Fruit fly (Drosophila melanogaster) whole organism, embryonic: ENCODE data around the gene CG9903.

Experiments used
- B-H1 ChIP-seq: fragments of 200-800 bp; sonication (Bioruptor generic); IDR thresholded peaks from 3 replicates; pipeline ENCODE4 v1.3.6; 2022; ENCODE audit warnings: missing biosample characterization, missing genetic modification characterization
- Bgb ChIP-seq: fragments of 200-800 bp; sonication (Bioruptor generic); IDR thresholded peaks from 2 replicates; pipeline ENCODE4 v1.3.6; 2022; ENCODE audit warnings: missing biosample characterization, missing genetic modification characterization; ENCODE audit not compliant: partially characterized antibody
- CG10366 ChIP-seq: fragments of 200-800 bp; sonication (Bioruptor generic); IDR thresholded peaks from 2 replicates; pipeline ENCODE4 v1.3.6; 2022; ENCODE audit warnings: missing biosample characterization, missing genetic modification characterization
- CG11247 ChIP-seq: fragments of 200-800 bp; sonication (Bioruptor generic); IDR thresholded peaks from 2 replicates; pipeline ENCODE4 v1.3.6; 2022; ENCODE audit warnings: missing biosample characterization, missing genetic modification characterization
- CG12236 ChIP-seq: fragments of 200-800 bp; sonication (Bioruptor generic); optimal IDR thresholded peaks from 2 replicates; lab custom pipeline; 2016; ENCODE audit warnings: missing biosample characterization, missing genetic modification characterization
- CG13894 ChIP-seq: fragments of 200-800 bp; sonication (Bioruptor generic); optimal IDR thresholded peaks from 3 replicates; lab custom pipeline; 2018; ENCODE audit warnings: missing biosample characterization, mild to moderate bottlenecking, missing genetic modification characterization, moderate library complexity
- CG14014 ChIP-seq: fragments of 200-800 bp; sonication (Bioruptor generic); IDR thresholded peaks from 2 replicates; pipeline ENCODE4 v1.3.6; 2022; ENCODE audit warnings: missing biosample characterization, missing genetic modification characterization
- CG17568 ChIP-seq: fragments of 200-800 bp; sonication (Bioruptor generic); optimal IDR thresholded peaks from 2 replicates; lab custom pipeline; 2018; ENCODE audit warnings: missing biosample characterization, mild to moderate bottlenecking, missing genetic modification characterization, moderate library complexity
- CG18764 ChIP-seq: fragments of 200-800 bp; sonication (Bioruptor generic); optimal IDR thresholded peaks from 3 replicates; lab custom pipeline; 2016; ENCODE audit warnings: missing biosample characterization, missing genetic modification characterization
- CG2712 ChIP-seq: fragments of 200-800 bp; optimal IDR thresholded peaks from 3 replicates; lab custom pipeline; 2019; ENCODE audit warnings: missing biosample characterization, mild to moderate bottlenecking, missing genetic modification characterization, moderate library complexity
- CG31224 ChIP-seq: fragments of 200-800 bp; sonication (Bioruptor generic); IDR thresholded peaks from 2 replicates; pipeline ENCODE4 v1.3.6; 2022; ENCODE audit warnings: missing biosample characterization, missing genetic modification characterization
- CG3407 ChIP-seq: fragments of 200-800 bp; sonication (Bioruptor generic); optimal IDR thresholded peaks from 2 replicates; lab custom pipeline; 2018; ENCODE audit warnings: missing biosample characterization, mild to moderate bottlenecking, missing genetic modification characterization
- CG4424 ChIP-seq: fragments of 200-800 bp; sonication (Bioruptor generic); optimal IDR thresholded peaks from 3 replicates; lab custom pipeline; 2016; ENCODE audit warnings: missing biosample characterization, missing genetic modification characterization
- CG7357 ChIP-seq: fragments of 200-800 bp; sonication (Bioruptor generic); IDR thresholded peaks from 3 replicates; pipeline ENCODE4 v1.3.6; 2022; ENCODE audit warnings: missing biosample characterization, missing genetic modification characterization
- CG8388 ChIP-seq: fragments of 200-800 bp; sonication (Bioruptor generic); optimal IDR thresholded peaks from 2 replicates; lab custom pipeline; 2019; ENCODE audit warnings: missing biosample characterization, mild to moderate bottlenecking, missing genetic modification characterization, moderate library complexity
- CG9727 ChIP-seq: fragments of 200-800 bp; sonication (Bioruptor generic); optimal IDR thresholded peaks from 3 replicates; lab custom pipeline; 2017; ENCODE audit warnings: missing biosample characterization, mild to moderate bottlenecking, missing genetic modification characterization
- Camta ChIP-seq: fragments of 200-800 bp; sonication (Bioruptor generic); optimal IDR thresholded peaks from 2 replicates; lab custom pipeline; 2016; ENCODE audit warnings: missing biosample characterization, missing genetic modification characterization
- E2f2 ChIP-seq: fragments of 200-800 bp; sonication (Bioruptor generic); IDR thresholded peaks from 2 replicates; pipeline ENCODE4 v1.3.6; 2022; ENCODE audit warnings: missing biosample characterization, missing genetic modification characterization
- HHEX ChIP-seq: fragments of 200-800 bp; sonication (Bioruptor generic); optimal IDR thresholded peaks from 3 replicates; lab custom pipeline; 2017; ENCODE audit warnings: missing biosample characterization, mild to moderate bottlenecking, missing genetic modification characterization, missing genetic modification reagents
- HmgZ ChIP-seq: fragments of 200-800 bp; sonication (Bioruptor generic); optimal IDR thresholded peaks from 2 replicates; lab custom pipeline; 2018; ENCODE audit warnings: missing biosample characterization, mild to moderate bottlenecking, missing genetic modification characterization
- Max ChIP-seq: fragments of 200-800 bp; sonication (Bioruptor generic); optimal IDR thresholded peaks from 2 replicates; lab custom pipeline; 2016; ENCODE audit warnings: missing biosample characterization, mild to moderate bottlenecking, missing genetic modification characterization
- Sry-β ChIP-seq: fragments of 200-800 bp; sonication (Bioruptor generic); optimal IDR thresholded peaks from 2 replicates; lab custom pipeline; 2018; ENCODE audit warnings: missing biosample characterization, mild to moderate bottlenecking, missing genetic modification characterization, moderate library complexity
- Vsx1 ChIP-seq: fragments of 200-800 bp; sonication (Bioruptor generic); optimal IDR thresholded peaks from 2 replicates; lab custom pipeline; 2017; ENCODE audit warnings: missing biosample characterization, mild to moderate bottlenecking, missing genetic modification characterization, missing genetic modification reagents
- al ChIP-seq: fragments of 200-800 bp; sonication (Bioruptor generic); IDR thresholded peaks from 2 replicates; pipeline ENCODE4 v1.3.6; 2022; ENCODE audit warnings: missing biosample characterization, missing genetic modification characterization
- bsh ChIP-seq, 2 experiments: fragments of 200-800 bp; sonication (Bioruptor generic); optimal IDR thresholded peaks; 2 replicates each; lab custom pipeline; 2017 to 2018; ENCODE audit warnings: mild to moderate bottlenecking in 2 of 2, missing biosample characterization in 2 of 2, missing genetic modification characterization in 2 of 2, moderate library complexity in 1 of 2
- btn ChIP-seq: fragments of 200-800 bp; sonication (Bioruptor generic); optimal IDR thresholded peaks from 2 replicates; lab custom pipeline; 2016; ENCODE audit warnings: missing biosample characterization, missing genetic modification characterization
- cato ChIP-seq: fragments of 200-800 bp; sonication (Bioruptor generic); optimal IDR thresholded peaks from 2 replicates; lab custom pipeline; 2016; ENCODE audit warnings: missing biosample characterization, missing genetic modification characterization, borderline replicate concordance
- chinmo ChIP-seq: fragments of 200-800 bp; sonication (Bioruptor generic); IDR thresholded peaks from 4 replicates; pipeline ENCODE4 v1.3.6; 2022; ENCODE audit warnings: missing biosample characterization, missing genetic modification characterization; ENCODE audit not compliant: partially characterized antibody
- ci ChIP-seq: fragments of 200-800 bp; sonication (Bioruptor generic); IDR thresholded peaks from 3 replicates; pipeline ENCODE4 v1.3.6; 2022; ENCODE audit warnings: missing biosample characterization, missing genetic modification characterization
- crol ChIP-seq: fragments of 200-800 bp; sonication (Bioruptor generic); IDR thresholded peaks from 2 replicates; pipeline ENCODE4 v1.3.6; 2022; ENCODE audit warnings: missing biosample characterization, missing genetic modification characterization
- disco-r ChIP-seq: fragments of 200-800 bp; sonication (Bioruptor generic); optimal IDR thresholded peaks from 2 replicates; lab custom pipeline; 2016; ENCODE audit warnings: missing biosample characterization, missing genetic modification characterization
- dm ChIP-seq: fragments of 200-800 bp; sonication (Bioruptor generic); optimal IDR thresholded peaks from 3 replicates; lab custom pipeline; 2016; ENCODE audit warnings: missing biosample characterization, missing genetic modification characterization
- esg ChIP-seq: fragments of 200-800 bp; sonication (Bioruptor generic); conservative IDR thresholded peaks from 2 replicates; pipeline ENCODE4 v1.3.6; 2022; ENCODE audit warnings: missing biosample characterization, missing genetic modification characterization
- fru ChIP-seq: fragments of >200 bp; optimal IDR thresholded peaks from 2 replicates; lab custom pipeline; 2017
- gce ChIP-seq: fragments of 200-800 bp; sonication (Bioruptor generic); IDR thresholded peaks from 3 replicates; pipeline ENCODE4 v1.3.6; 2022; ENCODE audit warnings: missing biosample characterization, missing genetic modification characterization
- grn ChIP-seq: fragments of 200-800 bp; sonication (Bioruptor generic); optimal IDR thresholded peaks from 3 replicates; lab custom pipeline; 2017; ENCODE audit warnings: missing biosample characterization, missing genetic modification characterization
- gro ChIP-seq: fragments of 200-800 bp; sonication (Bioruptor generic); optimal IDR thresholded peaks from 2 replicates; lab custom pipeline; 2016; ENCODE audit warnings: missing biosample characterization, missing genetic modification characterization
- kni ChIP-seq: fragments of 200-800 bp; sonication (Bioruptor generic); optimal IDR thresholded peaks from 3 replicates; lab custom pipeline; 2017; ENCODE audit warnings: mild to moderate bottlenecking, missing biosample characterization, missing genetic modification reagents, missing genetic modification characterization
- lmd ChIP-seq: fragments of 200-800 bp; sonication (Bioruptor generic); IDR thresholded peaks from 2 replicates; pipeline ENCODE4 v1.3.6; 2022; ENCODE audit warnings: missing biosample characterization, missing genetic modification characterization
- lola ChIP-seq, 3 experiments: fragments of >200 bp in 2 of 3; fragments of 200-800 bp in 1 of 3; sonication (Bioruptor generic) in 1 of 3; optimal IDR thresholded peaks; 2 replicates each; lab custom pipeline; 2017 to 2019; ENCODE audit warnings: missing biosample characterization in 3 of 3, missing genetic modification characterization in 3 of 3, mild to moderate bottlenecking in 1 of 3, moderate library complexity in 1 of 3
- lov ChIP-seq, 2 experiments: fragments of 200-800 bp in 1 of 2; fragments of >200 bp in 1 of 2; sonication (Bioruptor generic) in 1 of 2; IDR thresholded peaks in 1 of 2; optimal IDR thresholded peaks in 1 of 2; 2 replicates in 1 of 2; 3 replicates in 1 of 2; pipeline versions ENCODE4 v1.3.6 to Lab custom; 2017 to 2022; ENCODE audit warnings: missing biosample characterization in 1 of 2, missing genetic modification characterization in 1 of 2
- mam ChIP-seq: fragments of 200-800 bp; sonication (Bioruptor generic); optimal IDR thresholded peaks from 3 replicates; lab custom pipeline; 2016; ENCODE audit warnings: missing biosample characterization, missing genetic modification characterization
- otp ChIP-seq: fragments of 200-800 bp; sonication (Bioruptor generic); IDR thresholded peaks from 3 replicates; pipeline ENCODE4, ENCODE4 v1.3.6; 2022; ENCODE audit warnings: missing biosample characterization, missing genetic modification characterization
- peb ChIP-seq: fragments of 200-800 bp; sonication (Bioruptor generic); IDR thresholded peaks from 2 replicates; pipeline ENCODE4 v1.3.6; 2022; ENCODE audit warnings: missing biosample characterization, missing genetic modification characterization
- sd ChIP-seq: fragments of 200-800 bp; sonication (Bioruptor generic); optimal IDR thresholded peaks from 3 replicates; lab custom pipeline; 2018; ENCODE audit warnings: missing biosample characterization, mild to moderate bottlenecking, missing genetic modification characterization, moderate library complexity
- sim ChIP-seq: fragments of 200-800 bp; sonication (Bioruptor generic); IDR thresholded peaks from 2 replicates; pipeline ENCODE4 v1.3.6; 2022; ENCODE audit warnings: missing biosample characterization, missing genetic modification characterization
- sob ChIP-seq: fragments of 200-800 bp; sonication (Bioruptor generic); IDR thresholded peaks from 2 replicates; pipeline ENCODE4 v1.3.6; 2022; ENCODE audit warnings: missing biosample characterization, missing genetic modification characterization
- tap ChIP-seq: fragments of 200-800 bp; optimal IDR thresholded peaks from 3 replicates; lab custom pipeline; 2019; ENCODE audit warnings: missing biosample characterization, mild to moderate bottlenecking, missing genetic modification characterization, moderate library complexity
- tin ChIP-seq: fragments of 200-800 bp; sonication (Bioruptor generic); optimal IDR thresholded peaks from 3 replicates; lab custom pipeline; 2016; ENCODE audit warnings: missing biosample characterization, missing genetic modification characterization
- tll ChIP-seq, 2 experiments: fragments of 200-800 bp in 1 of 2; fragments of >200 bp in 1 of 2; sonication (Bioruptor generic) in 1 of 2; optimal IDR thresholded peaks; 2 replicates each; lab custom pipeline; 2017 to 2019; ENCODE audit warnings: missing biosample characterization in 2 of 2, missing genetic modification characterization in 2 of 2, mild to moderate bottlenecking in 1 of 2, moderate library complexity in 1 of 2
- ttk ChIP-seq: fragments of 200-800 bp; sonication (Bioruptor generic); IDR thresholded peaks from 2 replicates; pipeline ENCODE4 v2.1.2; 2022; ENCODE audit warnings: missing biosample characterization, missing genetic modification characterization
- zfh1 ChIP-seq: fragments of 200-800 bp; sonication (Bioruptor generic); IDR thresholded peaks from 3 replicates; pipeline ENCODE4 v1.3.6; 2022; ENCODE audit warnings: missing biosample characterization, missing genetic modification characterization

The CG9903 gene

dm6 chrX:16547390-16547789, 6.7 kb upstream of the CG9903 start, which contains the start of gene CG9902 (continued):
- no peak for TF ChIP-seq CG3407 (GFP tag; lab: Kevin White, UChicago)
- no peak for TF ChIP-seq lola (GFP tag; optimal IDR thresholded peaks at IDR 0.05; lab: Kevin White, UChicago)
- no peak for TF ChIP-seq CG4424
- no peak for TF ChIP-seq CG14014 (GFP tag; lab: Robert Waterston, UW)
- no peak for TF ChIP-seq peb
- TF ChIP-seq CG10366 (GFP tag; lab: Robert Waterston, UW): no peak
- peak; percentile 33 for TF ChIP-seq CG13894
- TF ChIP-seq CG2712 (tag; lab: Kevin White, UChicago): peak; percentile 45
- no peak for TF ChIP-seq fru
- no peak for TF ChIP-seq btn (GFP tag; lab: Kevin White, UChicago)
- TF ChIP-seq sim (GFP tag; lab: Robert Waterston, UW): no peak
- no peak for TF ChIP-seq al (GFP tag; lab: Robert Waterston, UW)
- no peak for TF ChIP-seq gce
- no peak for TF ChIP-seq CG31224 (GFP tag; lab: Robert Waterston, UW)
- TF ChIP-seq Camta (GFP tag; lab: Kevin White, UChicago): no peak
- TF ChIP-seq mam (GFP tag; lab: Kevin White, UChicago): peak; percentile 10
- peak; percentile 84 for TF ChIP-seq E2f2
- TF ChIP-seq tin (GFP tag; lab: Kevin White, UChicago): no peak
- peak; percentile 83 for TF ChIP-seq Bgb (GFP tag; lab: Robert Waterston, UW)
- TF ChIP-seq esg: no peak
- peak; percentile 39 for TF ChIP-seq dm (GFP tag; lab: Kevin White, UChicago)
- no peak for TF ChIP-seq Vsx1 (GFP tag; lab: Kevin White, UChicago)
- TF ChIP-seq disco-r (GFP tag; lab: Kevin White, UChicago): no peak
- TF ChIP-seq chinmo: peak; percentile 85; the same call in 3 of the 4 replicates
- no peak for TF ChIP-seq CG9727 (GFP tag; lab: Kevin White, UChicago)
- no peak for TF ChIP-seq ttk (GFP tag; lab: Robert Waterston, UW)
- TF ChIP-seq B-H1 (GFP tag; lab: Robert Waterston, UW): no peak
- TF ChIP-seq CG7357 (GFP tag; lab: Robert Waterston, UW): no peak
- TF ChIP-seq CG11247 (GFP tag; lab: Robert Waterston, UW): no peak
- peak; percentile 67 for TF ChIP-seq gro (GFP tag; lab: Kevin White, UChicago)
- no peak for TF ChIP-seq CG12236
- TF ChIP-seq HHEX (GFP tag; lab: Kevin White, UChicago): no peak
- TF ChIP-seq bsh (GFP tag; optimal IDR thresholded peaks at IDR 0.05; lab: Kevin White, UChicago): no peak
- no peak for TF ChIP-seq cato (GFP tag; lab: Kevin White, UChicago)
- no peak for TF ChIP-seq CG17568 (GFP tag; lab: Kevin White, UChicago)
- TF ChIP-seq HmgZ (tag; lab: Kevin White, UChicago): peak; percentile 86
- no peak for TF ChIP-seq sob
- TF ChIP-seq ci: no peak
- TF ChIP-seq lov (optimal IDR thresholded peaks at IDR 0.05; lab: Kevin White, UChicago): no peak
- TF ChIP-seq lov (GFP tag; IDR thresholded peaks at IDR 0.05; lab: Robert Waterston, UW): no peak
- no peak for TF ChIP-seq otp (GFP tag; lab: Robert Waterston, UW)
- no peak for TF ChIP-seq CG8388 (GFP tag; lab: Kevin White, UChicago)
- no peak for TF ChIP-seq CG18764 (GFP tag; lab: Kevin White, UChicago)
- TF ChIP-seq tll (GFP tag; optimal IDR thresholded peaks at IDR 0.05; lab: Kevin White, UChicago): no peak
- no peak for TF ChIP-seq sd (tag; lab: Kevin White, UChicago)
- TF ChIP-seq tap: no peak
- no peak for TF ChIP-seq Max
- no peak for TF ChIP-seq grn (GFP tag; lab: Kevin White, UChicago)
- TF ChIP-seq kni (GFP tag; lab: Kevin White, UChicago): no peak
- TF ChIP-seq Sry-β (GFP tag; lab: Kevin White, UChicago): no peak
- no peak for TF ChIP-seq crol
- no peak for TF ChIP-seq lmd (GFP tag; lab: Robert Waterston, UW)
- no peak for TF ChIP-seq zfh1 (GFP tag; lab: Robert Waterston, UW)
